Worm (Caenorhabditis elegans) whole organism, L1 larva: ENCODE measurements around the gene oma-2.

Experiments
- C16A3.4 ChIP-seq: fragments of 150-350 bp; optimal IDR thresholded peaks from 2 replicates; lab custom pipeline; 2014; ENCODE audit warnings: missing biosample characterization, missing genetic modification characterization
- C34B4.2 ChIP-seq: sonication (generic microtip); optimal IDR thresholded peaks from 2 replicates; lab custom pipeline; 2017; ENCODE audit warnings: mild to moderate bottlenecking, missing genetic modification characterization, missing compliant biosample characterization
- aha-1 ChIP-seq: fragments of 150-350 bp; optimal IDR thresholded peaks from 2 replicates; lab custom pipeline; 2014; ENCODE audit warnings: missing biosample characterization, missing genetic modification characterization
- alr-1 ChIP-seq: fragments of 200-800 bp; sonication (Bioruptor generic); optimal IDR thresholded peaks from 2 replicates; lab custom pipeline; 2018; ENCODE audit warnings: borderline replicate concordance, mild to moderate bottlenecking, missing genetic modification characterization, missing compliant biosample characterization
- ama-1 ChIP-seq: fragments of 150-350 bp; optimal IDR thresholded peaks from 2 replicates; lab custom pipeline; 2014
- blmp-1 ChIP-seq: fragments of 150-350 bp; optimal IDR thresholded peaks from 2 replicates; lab custom pipeline; 2014; ENCODE audit warnings: missing biosample characterization, missing genetic modification characterization
- ceh-90 ChIP-seq: sonication (generic microtip); optimal IDR thresholded peaks from 2 replicates; lab custom pipeline; 2016; ENCODE audit warnings: missing genetic modification characterization, missing compliant biosample characterization
- dpl-1 ChIP-seq, 3 experiments: fragments of 150-350 bp in 2 of 3; sonication (generic microtip) in 1 of 3; optimal IDR thresholded peaks; 2 replicates each; lab custom pipeline; 2014 to 2017; ENCODE audit warnings: missing biosample characterization in 3 of 3, missing genetic modification characterization in 3 of 3, missing genetic modification reagents in 3 of 3
- efl-1 ChIP-seq, 4 experiments: fragments of 150-350 bp; optimal IDR thresholded peaks in 3 of 4; peaks in 1 of 4; 1 replicate in 1 of 4; 2 replicates in 3 of 4; lab custom pipeline; 2014; ENCODE audit warnings: missing biosample characterization in 2 of 4, missing genetic modification characterization in 2 of 4, missing genetic modification reagents in 2 of 4
- elt-2 ChIP-seq: sonication (generic microtip); optimal IDR thresholded peaks from 2 replicates; lab custom pipeline; 2016; ENCODE audit warnings: missing genetic modification characterization, mild to moderate bottlenecking, inconsistent platforms, missing compliant biosample characterization, missing genetic modification reagents
- elt-3 ChIP-seq, 6 experiments: fragments of 150-350 bp in 1 of 6; sonication (generic microtip); optimal IDR thresholded peaks; 2 replicates each; lab custom pipeline; 2017 to 2018; ENCODE audit warnings: missing biosample characterization in 6 of 6, missing genetic modification characterization in 6 of 6, inconsistent platforms in 1 of 6
- ets-5 ChIP-seq: fragments of 200-800 bp; sonication (Bioruptor generic); IDR thresholded peaks from 2 replicates; pipeline ENCODE4 v1.3.6; 2022; ENCODE audit warnings: missing genetic modification characterization, missing compliant biosample characterization
- fkh-4 ChIP-seq: sonication (generic microtip); optimal IDR thresholded peaks from 2 replicates; lab custom pipeline; 2016; ENCODE audit warnings: missing compliant biosample characterization, missing genetic modification characterization, borderline replicate concordance
- isw-1 ChIP-seq: fragments of 200-800 bp; sonication (Bioruptor generic); IDR thresholded peaks from 2 replicates; pipeline ENCODE4 v1.3.6; 2022; ENCODE audit warnings: missing genetic modification characterization, missing compliant biosample characterization
- lin-13 ChIP-seq: fragments of 150-350 bp; optimal IDR thresholded peaks from 2 replicates; lab custom pipeline; 2014; ENCODE audit warnings: missing biosample characterization, missing genetic modification reagents, missing genetic modification characterization
- lin-14 ChIP-seq: fragments of 200-800 bp; sonication (Bioruptor generic); optimal IDR thresholded peaks from 2 replicates; lab custom pipeline; 2018; ENCODE audit warnings: mild to moderate bottlenecking, missing genetic modification characterization, moderate library complexity, missing compliant biosample characterization
- lin-35 ChIP-seq, 2 experiments: fragments of 150-350 bp; optimal IDR thresholded peaks; 2 replicates each; lab custom pipeline; 2014; ENCODE audit warnings: missing biosample characterization in 2 of 2, missing genetic modification characterization in 2 of 2, missing genetic modification reagents in 2 of 2
- lsy-2 ChIP-seq, 2 experiments: fragments of 150-350 bp; optimal IDR thresholded peaks; 2 replicates each; lab custom pipeline; 2014; ENCODE audit warnings: missing biosample characterization in 2 of 2, missing genetic modification characterization in 2 of 2
- mef-2 ChIP-seq: fragments of 150-350 bp; optimal IDR thresholded peaks from 2 replicates; lab custom pipeline; 2014; ENCODE audit warnings: missing biosample characterization, missing genetic modification characterization
- mep-1 ChIP-seq: fragments of 150-350 bp; optimal IDR thresholded peaks from 2 replicates; lab custom pipeline; 2014; ENCODE audit warnings: missing biosample characterization, missing genetic modification characterization
- nhr-12 ChIP-seq: sonication (generic microtip); optimal IDR thresholded peaks from 2 replicates; lab custom pipeline; 2017; ENCODE audit warnings: missing biosample characterization, missing genetic modification characterization
- nhr-19 ChIP-seq: fragments of 200-800 bp; sonication (Bioruptor generic); conservative IDR thresholded peaks from 2 replicates; pipeline ENCODE4 v1.3.6; 2022; ENCODE audit warnings: missing genetic modification characterization, missing compliant biosample characterization
- nhr-20 ChIP-seq: sonication (generic microtip); optimal IDR thresholded peaks from 2 replicates; lab custom pipeline; 2016; ENCODE audit warnings: mild to moderate bottlenecking, missing genetic modification characterization, missing compliant biosample characterization
- nhr-28 ChIP-seq: fragments of 150-350 bp; optimal IDR thresholded peaks from 2 replicates; lab custom pipeline; 2014; ENCODE audit warnings: missing biosample characterization, missing genetic modification characterization
- nhr-71 ChIP-seq: sonication (generic microtip); optimal IDR thresholded peaks from 2 replicates; lab custom pipeline; 2016; ENCODE audit warnings: mild to moderate bottlenecking, missing genetic modification characterization, moderate library complexity, missing compliant biosample characterization
- nhr-84 ChIP-seq: sonication (generic microtip); optimal IDR thresholded peaks from 2 replicates; lab custom pipeline; 2017; ENCODE audit warnings: missing biosample characterization, missing genetic modification characterization
- nhr-85 ChIP-seq: sonication (generic microtip); peaks from one replicate; lab custom pipeline; 2016; ENCODE audit warnings: missing genetic modification characterization, inconsistent platforms, missing compliant biosample characterization
- rnt-1 ChIP-seq: sonication (generic microtip); optimal IDR thresholded peaks from 2 replicates; lab custom pipeline; 2016; ENCODE audit warnings: mild to moderate bottlenecking, missing genetic modification characterization, moderate library complexity, missing compliant biosample characterization
- snpc-4 ChIP-seq: fragments of 150-350 bp; optimal IDR thresholded peaks from 2 replicates; lab custom pipeline; 2014; ENCODE audit warnings: missing biosample characterization, missing genetic modification characterization
- snu-23 ChIP-seq: sonication (generic microtip); optimal IDR thresholded peaks from 2 replicates; lab custom pipeline; 2016; ENCODE audit warnings: missing genetic modification characterization, missing compliant biosample characterization
- sup-37 ChIP-seq: fragments of 200-800 bp; sonication (Bioruptor generic); optimal IDR thresholded peaks from 2 replicates; lab custom pipeline; 2018; ENCODE audit warnings: mild to moderate bottlenecking, missing genetic modification characterization, missing compliant biosample characterization
- swsn-7 ChIP-seq: sonication (generic microtip); optimal IDR thresholded peaks from 2 replicates; lab custom pipeline; 2016; ENCODE audit warnings: missing genetic modification characterization, missing compliant biosample characterization
- tbx-2 ChIP-seq: sonication (generic microtip); optimal IDR thresholded peaks from 2 replicates; lab custom pipeline; 2016; ENCODE audit warnings: missing genetic modification characterization, missing compliant biosample characterization
- unc-130 ChIP-seq: fragments of 150-350 bp; optimal IDR thresholded peaks from 2 replicates; lab custom pipeline; 2017; ENCODE audit warnings: missing biosample characterization, missing genetic modification characterization, inconsistent platforms
- unc-30 ChIP-seq: sonication (generic microtip); optimal IDR thresholded peaks from 2 replicates; lab custom pipeline; 2017; ENCODE audit warnings: missing biosample characterization, missing genetic modification characterization
- unc-62 ChIP-seq: fragments of 150-350 bp; optimal IDR thresholded peaks from 2 replicates; lab custom pipeline; 2014; ENCODE audit warnings: missing biosample characterization, missing genetic modification reagents, missing genetic modification characterization
- zag-1 ChIP-seq: fragments of 150-350 bp; optimal IDR thresholded peaks from 2 replicates; lab custom pipeline; 2014; ENCODE audit warnings: missing biosample characterization, missing genetic modification characterization
- ztf-4 ChIP-seq: fragments of 150-350 bp; optimal IDR thresholded peaks from 2 replicates; lab custom pipeline; 2014; ENCODE audit warnings: missing biosample characterization, missing genetic modification characterization

Gene oma-2

ce11 chrV:8039085-8039525, 9.9 kb downstream of the oma-2 start (continued):
- no peak for TF ChIP-seq fkh-4

- no peak for TF ChIP-seq lin-13 (GFP tag; lab: Kevin White, UChicago)
- TF ChIP-seq nhr-12 (tag; lab: Kevin White, UChicago): no peak
- peak; percentile 6 for TF ChIP-seq nhr-85 (tag; lab: Kevin White, UChicago)
- no peak for TF ChIP-seq zag-1
- TF ChIP-seq lsy-2 (tag; optimal IDR thresholded peaks at IDR 0.05; lab: Kevin White, UChicago): no peak
- no peak for TF ChIP-seq ceh-90 (tag; lab: Kevin White, UChicago)
- no peak for TF ChIP-seq efl-1 (optimal IDR thresholded peaks at IDR 0.05; lab: Kevin White, UChicago)
- TF ChIP-seq efl-1 (GFP tag; optimal IDR thresholded peaks at IDR 0.05 in 1 of 2; lab: Kevin White, UChicago): peak in 1 of 2 experiments; percentile 68
- TF ChIP-seq C34B4.2 (tag; lab: Kevin White, UChicago): no peak
- TF ChIP-seq lin-14 (GFP tag; lab: Kevin White, UChicago): peak; percentile 8
- no peak for TF ChIP-seq dpl-1 (GFP tag; optimal IDR thresholded peaks at IDR 0.05; lab: Kevin White, UChicago)
- TF ChIP-seq, all 84 proteins: peak for 3
These were observed 10.4 kb downstream of the oma-2 start for ce11 chrV:8039606-8040005.

ce11 chrV:8040247-8041084, 11.2 kb downstream of the oma-2 start:
- TF ChIP-seq unc-130 (tag; lab: Kevin White, UChicago) (peak; percentile 3), C16A3.4 (peak; percentile 4), unc-62 (GFP tag; lab: Kevin White, UChicago) (no peak), aha-1 (tag; lab: Kevin White, UChicago) (no peak), mep-1 (tag; lab: Kevin White, UChicago) (peak; percentile 32), swsn-7 (tag; lab: Kevin White, UChicago) (no peak), blmp-1 (tag; lab: Kevin White, UChicago) (peak; percentile 98), snu-23 (GFP tag; lab: Kevin White, UChicago) (peak; percentile 46), ama-1 (lab: Kevin White, UChicago) (peak; percentile 78), alr-1 (tag; lab: Kevin White, UChicago) (no peak), nhr-19 (peak; percentile 56), nhr-84 (tag; lab: Kevin White, UChicago) (no peak), mef-2 (tag; lab: Kevin White, UChicago) (no peak), snpc-4 (tag; lab: Kevin White, UChicago) (no peak), lin-14 (GFP tag; lab: Kevin White, UChicago) (peak; percentile 61), nhr-28 (tag; lab: Kevin White, UChicago) (no peak), isw-1 (GFP tag; lab: Robert Waterston, UW) (no peak), unc-30 (tag; lab: Kevin White, UChicago) (no peak), sup-37 (GFP tag; lab: Kevin White, UChicago) (no peak), ztf-4 (tag; lab: Kevin White, UChicago) (no peak), elt-3 (tag; optimal IDR thresholded peaks at IDR 0.05; lab: Kevin White, UChicago) (peak; percentile 22 to 94 (median 76)), nhr-71 (tag; lab: Kevin White, UChicago) (peak; percentile 54), ets-5 (GFP tag; lab: Robert Waterston, UW) (no peak), lin-35 (GFP tag; optimal IDR thresholded peaks at IDR 0.05; lab: Kevin White, UChicago) (peak in 1 of 2 experiments; percentile 10), elt-2 (tag; lab: Kevin White, UChicago) (no peak), nhr-20 (peak; percentile 66), nhr-85 (tag; lab: Kevin White, UChicago) (peak; percentile 84), tbx-2 (tag; lab: Kevin White, UChicago) (peak; percentile 30), rnt-1 (no peak)
